Fruit fly (Drosophila melanogaster) whole organism, embryonic: ENCODE measurements around the gene CG31141.

Experiments
- Atf3 ChIP-seq: fragments of 200-800 bp; sonication (Bioruptor generic); optimal IDR thresholded peaks from 3 replicates; lab custom pipeline; 2016; ENCODE audit warnings: missing biosample characterization, missing genetic modification characterization
- CG10274 ChIP-seq: fragments of 200-800 bp; sonication (Bioruptor generic); optimal IDR thresholded peaks from 3 replicates; lab custom pipeline; 2017; ENCODE audit warnings: missing biosample characterization, mild to moderate bottlenecking, missing genetic modification characterization
- CG12071 ChIP-seq: fragments of 200-800 bp; sonication (Bioruptor generic); optimal IDR thresholded peaks from 3 replicates; lab custom pipeline; 2018; ENCODE audit warnings: missing biosample characterization, mild to moderate bottlenecking, missing genetic modification characterization
- CG12659 ChIP-seq: fragments of 200-800 bp; sonication (Bioruptor generic); optimal IDR thresholded peaks from 3 replicates; lab custom pipeline; 2017; ENCODE audit warnings: mild to moderate bottlenecking, missing biosample characterization, missing genetic modification reagents, missing genetic modification characterization
- CG14050 ChIP-seq: fragments of 200-800 bp; sonication (Bioruptor generic); IDR thresholded peaks from 3 replicates; pipeline ENCODE4 v1.3.6; 2022; ENCODE audit warnings: missing biosample characterization, missing genetic modification characterization
- CG14710 ChIP-seq: fragments of 200-800 bp; sonication (Bioruptor generic); optimal IDR thresholded peaks from 3 replicates; lab custom pipeline; 2019; ENCODE audit warnings: missing biosample characterization, mild to moderate bottlenecking, missing genetic modification characterization, moderate library complexity
- CG1529 ChIP-seq: fragments of 200-800 bp; sonication (Bioruptor generic); optimal IDR thresholded peaks from 3 replicates; lab custom pipeline; 2018; ENCODE audit warnings: missing biosample characterization, missing genetic modification characterization
- CG15696 ChIP-seq: fragments of 200-800 bp; sonication (Bioruptor generic); optimal IDR thresholded peaks from 2 replicates; lab custom pipeline; 2019; ENCODE audit warnings: missing biosample characterization, mild to moderate bottlenecking, missing genetic modification characterization, moderate library complexity
- CG17802 ChIP-seq: fragments of 200-800 bp; sonication (Bioruptor generic); optimal IDR thresholded peaks from 2 replicates; lab custom pipeline; 2018; ENCODE audit warnings: missing biosample characterization, mild to moderate bottlenecking, missing genetic modification characterization, moderate library complexity
- CG2120 ChIP-seq: fragments of 200-800 bp; sonication (Bioruptor generic); optimal IDR thresholded peaks from 3 replicates; lab custom pipeline; 2016; ENCODE audit warnings: missing biosample characterization, missing genetic modification characterization
- CG33557 ChIP-seq: fragments of 200-800 bp; sonication (Bioruptor generic); optimal IDR thresholded peaks from 2 replicates; lab custom pipeline; 2019; ENCODE audit warnings: missing biosample characterization, mild to moderate bottlenecking, missing genetic modification characterization, moderate library complexity
- CG3847 ChIP-seq: fragments of 200-800 bp; sonication (Bioruptor generic); IDR thresholded peaks from 2 replicates; pipeline ENCODE4 v1.3.6; 2022; ENCODE audit warnings: missing biosample characterization, missing genetic modification characterization
- CG4360 ChIP-seq: fragments of 200-800 bp; sonication (Bioruptor generic); IDR thresholded peaks from 2 replicates; pipeline ENCODE4 v1.3.6; 2022; ENCODE audit warnings: missing biosample characterization, missing genetic modification characterization
- CG4617 ChIP-seq: fragments of 200-800 bp; sonication (Bioruptor generic); optimal IDR thresholded peaks from 3 replicates; lab custom pipeline; 2016; ENCODE audit warnings: missing biosample characterization, missing genetic modification characterization, borderline replicate concordance
- CG4820 ChIP-seq: fragments of 200-800 bp; sonication (Bioruptor generic); optimal IDR thresholded peaks from 3 replicates; lab custom pipeline; 2016; ENCODE audit warnings: missing biosample characterization, missing genetic modification characterization
- CG5953 ChIP-seq: fragments of 200-800 bp; sonication (Bioruptor generic); IDR thresholded peaks from 2 replicates; pipeline ENCODE4 v1.3.6; 2022; ENCODE audit warnings: missing biosample characterization, missing genetic modification characterization
- CG6654 ChIP-seq: fragments of 200-800 bp; sonication (Bioruptor generic); optimal IDR thresholded peaks from 2 replicates; lab custom pipeline; 2017; ENCODE audit warnings: missing biosample characterization, mild to moderate bottlenecking, missing genetic modification characterization
- CG7357 ChIP-seq: fragments of 200-800 bp; sonication (Bioruptor generic); IDR thresholded peaks from 3 replicates; pipeline ENCODE4 v1.3.6; 2022; ENCODE audit warnings: missing biosample characterization, missing genetic modification characterization
- CG8281 ChIP-seq: fragments of 200-800 bp; sonication (Bioruptor generic); optimal IDR thresholded peaks from 2 replicates; lab custom pipeline; 2018; ENCODE audit warnings: missing biosample characterization, mild to moderate bottlenecking, missing genetic modification characterization, moderate library complexity
- CG8290 ChIP-seq, 3 experiments: fragments of 200-800 bp; sonication (Bioruptor generic); optimal IDR thresholded peaks; 2 replicates each; lab custom pipeline; 2016 to 2019; ENCODE audit warnings: missing biosample characterization in 3 of 3, missing genetic modification characterization in 3 of 3, mild to moderate bottlenecking in 2 of 3, moderate library complexity in 1 of 3
- Chrac-16 ChIP-seq: fragments of 200-800 bp; sonication (Bioruptor generic); optimal IDR thresholded peaks from 3 replicates; lab custom pipeline; 2016; ENCODE audit warnings: missing biosample characterization, missing genetic modification characterization
- Dbx ChIP-seq: fragments of 200-800 bp; sonication (Bioruptor generic); IDR thresholded peaks from 3 replicates; pipeline ENCODE4 v1.3.6; 2022; ENCODE audit warnings: missing biosample characterization, missing genetic modification characterization
- Dp ChIP-seq: fragments of 200-800 bp; sonication (Bioruptor generic); optimal IDR thresholded peaks from 2 replicates; lab custom pipeline; 2018; ENCODE audit warnings: missing biosample characterization, mild to moderate bottlenecking, missing genetic modification characterization, moderate library complexity
- GATAe ChIP-seq: fragments of 200-800 bp; sonication (Bioruptor generic); conservative IDR thresholded peaks from 2 replicates; pipeline ENCODE4 v1.3.6; 2022; ENCODE audit warnings: missing biosample characterization, missing genetic modification characterization
- HLH4C ChIP-seq: fragments of 200-800 bp; sonication (Bioruptor generic); IDR thresholded peaks from 3 replicates; pipeline ENCODE4 v1.3.6; 2022; ENCODE audit warnings: missing biosample characterization, missing genetic modification characterization; ENCODE audit not compliant: partially characterized antibody
- Med ChIP-seq: fragments of 200-800 bp; sonication (Bioruptor generic); peaks from one replicate; lab custom pipeline; 2016; ENCODE audit warnings: missing biosample characterization, missing genetic modification characterization, mild to moderate bottlenecking, inconsistent platforms, moderate library complexity
- Sox102F ChIP-seq: fragments of 200-800 bp; sonication (Bioruptor generic); optimal IDR thresholded peaks from 2 replicates; lab custom pipeline; 2018; ENCODE audit warnings: missing biosample characterization, mild to moderate bottlenecking, missing genetic modification characterization, moderate library complexity
- Sry-δ ChIP-seq: fragments of 200-800 bp; sonication (Bioruptor generic); optimal IDR thresholded peaks from 2 replicates; lab custom pipeline; 2016; ENCODE audit warnings: missing biosample characterization, missing genetic modification characterization
- abd-A ChIP-seq: fragments of 200-800 bp; sonication (Bioruptor generic); optimal IDR thresholded peaks from 3 replicates; lab custom pipeline; 2019; ENCODE audit warnings: missing biosample characterization, mild to moderate bottlenecking, missing genetic modification characterization, moderate library complexity
- ap ChIP-seq: fragments of 200-800 bp; sonication (Bioruptor generic); IDR thresholded peaks from 2 replicates; pipeline ENCODE4 v1.3.6; 2022; ENCODE audit warnings: missing biosample characterization, missing genetic modification characterization
- btn ChIP-seq: fragments of 200-800 bp; sonication (Bioruptor generic); optimal IDR thresholded peaks from 2 replicates; lab custom pipeline; 2016; ENCODE audit warnings: missing biosample characterization, missing genetic modification characterization
- chinmo ChIP-seq: fragments of 200-800 bp; sonication (Bioruptor generic); IDR thresholded peaks from 4 replicates; pipeline ENCODE4 v1.3.6; 2022; ENCODE audit warnings: missing biosample characterization, missing genetic modification characterization; ENCODE audit not compliant: partially characterized antibody
- eyg ChIP-seq: fragments of 200-800 bp; sonication (Bioruptor generic); optimal IDR thresholded peaks from 3 replicates; lab custom pipeline; 2016; ENCODE audit warnings: missing biosample characterization, missing genetic modification characterization
- ftz-f1 ChIP-seq: fragments of 200-800 bp; sonication (Bioruptor generic); optimal IDR thresholded peaks from 2 replicates; lab custom pipeline; 2016; ENCODE audit warnings: missing biosample characterization, missing genetic modification characterization
- gcm2 ChIP-seq: fragments of 200-800 bp; sonication (Bioruptor generic); optimal IDR thresholded peaks from 2 replicates; lab custom pipeline; 2016; ENCODE audit warnings: missing biosample characterization, missing genetic modification characterization
- ken ChIP-seq: fragments of 200-800 bp; sonication (Bioruptor generic); IDR thresholded peaks from 3 replicates; pipeline ENCODE4 v1.3.6; 2022; ENCODE audit warnings: missing biosample characterization, missing genetic modification characterization
- lmd ChIP-seq: fragments of 200-800 bp; sonication (Bioruptor generic); IDR thresholded peaks from 2 replicates; pipeline ENCODE4 v1.3.6; 2022; ENCODE audit warnings: missing biosample characterization, missing genetic modification characterization
- otp ChIP-seq: fragments of 200-800 bp; sonication (Bioruptor generic); IDR thresholded peaks from 3 replicates; pipeline ENCODE4, ENCODE4 v1.3.6; 2022; ENCODE audit warnings: missing biosample characterization, missing genetic modification characterization
- phol ChIP-seq: fragments of 200-800 bp; sonication (Bioruptor generic); optimal IDR thresholded peaks from 3 replicates; lab custom pipeline; 2018; ENCODE audit warnings: missing biosample characterization, mild to moderate bottlenecking, missing genetic modification characterization, moderate library complexity
- row ChIP-seq: fragments of 200-800 bp; sonication (Bioruptor generic); IDR thresholded peaks from 3 replicates; pipeline ENCODE4 v1.3.6; 2022; ENCODE audit warnings: missing biosample characterization, missing genetic modification characterization
- sna ChIP-seq: fragments of 200-800 bp; sonication (Bioruptor generic); IDR thresholded peaks from 2 replicates; pipeline ENCODE4 v1.3.6; 2022; ENCODE audit warnings: missing biosample characterization, missing genetic modification characterization; ENCODE audit not compliant: partially characterized antibody
- sob ChIP-seq: fragments of 200-800 bp; sonication (Bioruptor generic); IDR thresholded peaks from 2 replicates; pipeline ENCODE4 v1.3.6; 2022; ENCODE audit warnings: missing biosample characterization, missing genetic modification characterization
- tap ChIP-seq: fragments of 200-800 bp; optimal IDR thresholded peaks from 3 replicates; lab custom pipeline; 2019; ENCODE audit warnings: missing biosample characterization, mild to moderate bottlenecking, missing genetic modification characterization, moderate library complexity
- tna ChIP-seq: fragments of 200-800 bp; sonication (Bioruptor generic); IDR thresholded peaks from 2 replicates; pipeline ENCODE4 v1.3.6; 2022; ENCODE audit warnings: missing biosample characterization, missing genetic modification characterization; ENCODE audit not compliant: partially characterized antibody
- tx ChIP-seq: fragments of 200-800 bp; sonication (Bioruptor generic); optimal IDR thresholded peaks from 2 replicates; lab custom pipeline; 2016; ENCODE audit warnings: missing biosample characterization, missing genetic modification characterization
- zen ChIP-seq: fragments of 200-800 bp; sonication (Bioruptor generic); optimal IDR thresholded peaks from 3 replicates; lab custom pipeline; 2018; ENCODE audit warnings: missing biosample characterization, mild to moderate bottlenecking, missing genetic modification characterization, moderate library complexity
- zen2 ChIP-seq: fragments of 200-800 bp; sonication (Bioruptor generic); IDR thresholded peaks from 3 replicates; pipeline ENCODE4 v1.3.6; 2022; ENCODE audit warnings: missing biosample characterization, missing genetic modification characterization; ENCODE audit not compliant: partially characterized antibody

The CG31141 gene

DNA sequence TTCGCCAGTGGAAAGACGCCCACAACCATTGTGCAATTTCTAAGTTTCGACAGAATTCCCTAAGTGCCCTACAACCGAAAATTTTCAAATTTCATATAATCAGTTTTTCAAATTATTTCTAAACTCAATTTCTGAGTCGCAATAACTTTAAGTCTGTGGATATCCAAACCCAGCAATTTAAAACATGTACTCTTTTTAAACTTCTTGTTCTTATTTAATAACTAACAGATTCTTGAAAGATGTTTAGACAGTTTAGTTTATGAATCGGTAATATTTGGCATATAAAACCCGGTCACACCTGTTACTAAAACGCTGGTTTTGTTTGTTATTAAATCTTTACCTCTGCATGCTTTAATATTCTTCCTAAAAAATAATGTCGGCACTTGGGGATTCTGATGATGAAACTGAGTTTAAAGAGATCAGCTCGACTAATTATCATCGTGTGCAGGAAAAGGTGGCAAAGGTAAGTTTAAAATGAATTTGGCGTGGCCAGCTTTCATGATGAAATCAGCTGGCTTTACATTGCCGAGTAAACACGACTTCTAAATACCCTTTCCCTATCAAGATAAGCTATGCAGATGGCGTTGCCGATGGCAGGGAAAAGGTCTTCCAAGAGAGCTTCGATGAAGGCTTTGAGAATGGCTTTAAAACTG lies 6.0 kb downstream of the CG31141 start, which contains the start of the genes CG43998, CG43999 and CG31142 (continued):
- TF ChIP-seq CG12659 (GFP tag; lab: Kevin White, UChicago): peak; percentile 22
- no peak for TF ChIP-seq CG4360 (GFP tag; lab: Robert Waterston, UW)
- peak; percentile 10 for TF ChIP-seq CG15696 (tag; lab: Kevin White, UChicago)
- TF ChIP-seq sob: peak; percentile 17; the same call in 1 of the 2 replicates
- no peak for TF ChIP-seq tap (tag; lab: Kevin White, UChicago)
- no peak for TF ChIP-seq CG8290 (GFP tag; optimal IDR thresholded peaks at IDR 0.05; lab: Kevin White, UChicago)
- peak in 1 of 2 experiments; percentile 43 for TF ChIP-seq CG8290 (tag; optimal IDR thresholded peaks at IDR 0.05; lab: Kevin White, UChicago)
- TF ChIP-seq CG10274: peak; percentile 15
- TF ChIP-seq CG2120 (GFP tag; lab: Kevin White, UChicago): peak; percentile 28
- no peak for TF ChIP-seq tna (GFP tag; lab: Robert Waterston, UW)
- no peak for TF ChIP-seq gcm2 (GFP tag; lab: Kevin White, UChicago)
- 0 out of 3 replicates have a peak, but pooled peaks have one; percentile 12 for TF ChIP-seq otp
- peak; percentile 12 for TF ChIP-seq CG14710 (tag; lab: Kevin White, UChicago)
- peak; percentile 71 for TF ChIP-seq row (GFP tag; lab: Robert Waterston, UW)
- peak; percentile 53 for TF ChIP-seq Dp

dm6 chr3R:23931095-23931728 lies 8.1 kb downstream of the CG31141 start, which contains the start of the genes Rpt2 and CG13599:
TSS of gene Rpt2 (minus strand) at chr3R:23931558.
TSS of gene CG13599 (plus strand) at chr3R:23931639.
- TF ChIP-seq gcm2 (GFP tag; lab: Kevin White, UChicago) (no peak), CG4617 (peak; percentile 96), GATAe (GFP tag; lab: Robert Waterston, UW) (no peak), chinmo (GFP tag; lab: Robert Waterston, UW) (0 out of 4 replicates have a peak, but pooled peaks have one; percentile 14), Sry-δ (peak; percentile 75), CG1529 (GFP tag; lab: Kevin White, UChicago) (no peak), zen2 (no peak), ken (GFP tag; lab: Robert Waterston, UW) (no peak), btn (GFP tag; lab: Kevin White, UChicago) (no peak), zen (tag; lab: Kevin White, UChicago) (peak; percentile 36), Sox102F (GFP tag; lab: Kevin White, UChicago) (no peak), sna (GFP tag; lab: Robert Waterston, UW) (no peak), phol (peak; percentile 58), CG17802 (no peak), CG6654 (GFP tag; lab: Kevin White, UChicago) (no peak), otp (no peak), lmd (no peak), CG14050 (GFP tag; lab: Robert Waterston, UW) (no peak), CG4820 (GFP tag; lab: Kevin White, UChicago) (no peak), Chrac-16 (GFP tag; lab: Kevin White, UChicago) (no peak), CG12071 (no peak), CG33557 (GFP tag; lab: Kevin White, UChicago) (peak; percentile 0), eyg (no peak), tx (GFP tag; lab: Kevin White, UChicago) (no peak), CG5953 (GFP tag; lab: Robert Waterston, UW) (no peak), CG8281 (no peak), CG7357 (GFP tag; lab: Robert Waterston, UW) (no peak), ftz-f1 (no peak), CG3847 (GFP tag; lab: Robert Waterston, UW) (peak; percentile 87), Med (GFP tag; lab: Kevin White, UChicago) (peak; percentile 78), HLH4C (GFP tag; lab: Robert Waterston, UW) (peak; percentile 45; the same call in 1 of the 3 replicates), ap (GFP tag; lab: Robert Waterston, UW) (no peak), abd-A (tag; lab: Kevin White, UChicago) (no peak), Atf3 (GFP tag; lab: Kevin White, UChicago) (no peak), Dbx (GFP tag; lab: Robert Waterston, UW) (no peak)
